Worm (Caenorhabditis elegans): ENCODE results near the gene aqp-11.

Gene aqp-11

DNA sequence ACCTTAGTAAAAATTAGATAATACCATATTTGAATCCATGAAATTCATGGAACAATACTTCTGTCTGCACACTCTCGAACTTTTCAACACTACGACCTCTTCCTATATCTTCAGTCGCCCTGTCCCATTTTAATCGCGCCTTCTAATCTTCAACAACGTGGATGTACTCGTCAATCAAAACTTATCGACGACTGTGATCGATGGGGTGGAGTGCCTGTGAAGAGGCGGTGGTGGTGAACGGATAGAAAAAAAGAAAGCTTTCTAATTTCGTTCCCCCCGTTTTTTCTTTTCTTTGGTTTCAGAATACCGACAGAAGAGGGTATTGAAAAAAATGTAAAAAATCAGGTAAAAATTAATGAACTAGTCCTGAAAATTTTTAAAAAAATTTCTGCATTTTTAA is 14.1 kb upstream of the aqp-11 start:
- no peak for TF ChIP-seq ceh-58 (GFP tag; IDR thresholded peaks at IDR 0.05)
- TF ChIP-seq nhr-179 (tag; optimal IDR thresholded peaks at IDR 0.05): no peak
- TF ChIP-seq madf-8 (GFP tag; conservative IDR thresholded peaks at IDR 0.05): no peak
- no peak for TF ChIP-seq somi-1 (GFP tag; optimal IDR thresholded peaks at IDR 0.05)
- TF ChIP-seq egrh-3 (GFP tag; IDR thresholded peaks at IDR 0.05): no peak
- no peak for TF ChIP-seq ceh-100 (GFP tag; IDR thresholded peaks at IDR 0.05)
- no peak for TF ChIP-seq C17E4.6 (GFP tag; IDR thresholded peaks at IDR 0.05)
- TF ChIP-seq let-526 (GFP tag; IDR thresholded peaks at IDR 0.05): no peak
- no peak for TF ChIP-seq hmg-20 (GFP tag; IDR thresholded peaks at IDR 0.05)
- TF ChIP-seq die-1 (tag; optimal IDR thresholded peaks at IDR 0.05): no peak
- no peak for TF ChIP-seq ztf-25 (GFP tag; IDR thresholded peaks at IDR 0.05)
- TF ChIP-seq ceh-79 (tag; optimal IDR thresholded peaks at IDR 0.05): no peak
- TF ChIP-seq gei-17 (GFP tag; optimal IDR thresholded peaks at IDR 0.05): no peak

DNA sequence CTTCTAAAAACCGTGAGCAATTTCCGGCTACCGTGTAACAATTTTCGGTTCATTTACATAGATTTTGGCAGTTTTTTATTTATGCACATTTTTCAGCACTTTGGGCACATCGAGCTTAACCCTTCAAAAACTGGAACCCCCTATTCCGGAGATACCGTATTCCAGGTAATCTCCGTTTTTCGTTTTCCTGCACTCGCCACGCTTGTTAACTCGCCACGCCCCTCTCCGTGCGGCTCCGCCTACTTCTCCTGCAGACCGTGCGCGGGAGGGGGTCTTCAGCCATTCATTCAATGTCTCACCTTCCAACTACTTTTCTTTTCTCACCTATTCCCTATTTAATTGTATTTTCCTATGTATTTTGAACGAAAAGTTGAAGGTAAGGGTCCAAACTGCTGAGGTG is 13.0 kb upstream of the aqp-11 start:
- TF ChIP-seq ceh-91 (GFP tag; IDR thresholded peaks at IDR 0.05): no peak
- no peak for TF ChIP-seq bed-1 (GFP tag; IDR thresholded peaks at IDR 0.05)
- TF ChIP-seq ztf-26 (tag; optimal IDR thresholded peaks at IDR 0.05): no peak
- TF ChIP-seq egl-18 (GFP tag; IDR thresholded peaks at IDR 0.05): no peak
- no peak for TF ChIP-seq somi-1 (GFP tag; optimal IDR thresholded peaks at IDR 0.05)
- TF ChIP-seq lin-40 (tag; optimal IDR thresholded peaks at IDR 0.05): no peak
- no peak for TF ChIP-seq ZK185.1 (tag; optimal IDR thresholded peaks at IDR 0.05; ENCODE audit: poor library complexity, severe bottlenecking)
- no peak for TF ChIP-seq ztf-3 (GFP tag; optimal IDR thresholded peaks at IDR 0.05)
- no peak for TF ChIP-seq nhr-27 (tag; optimal IDR thresholded peaks at IDR 0.05)
- TF ChIP-seq dpl-1 (GFP tag; optimal IDR thresholded peaks at IDR 0.05): no peak

DNA sequence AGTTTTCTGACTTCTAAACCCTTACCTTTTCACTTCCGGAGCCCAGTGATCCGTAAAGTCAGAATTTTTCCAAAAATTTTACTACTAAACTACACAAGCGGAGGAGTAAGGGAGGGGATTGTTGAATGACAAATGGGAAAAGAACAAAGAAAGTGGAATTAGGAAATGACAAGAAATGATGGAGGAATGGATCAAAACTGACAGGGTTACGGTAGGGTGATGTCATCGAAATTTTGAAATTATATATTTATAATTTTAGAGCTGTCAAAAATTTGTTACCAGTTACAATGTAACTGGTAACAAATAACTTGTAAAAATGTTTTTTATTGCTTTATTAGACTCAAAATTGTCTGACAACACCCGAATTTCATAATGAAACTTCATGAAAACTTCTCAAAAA is 6.7 kb upstream of the aqp-11 start:
- no peak for TF ChIP-seq hmg-1.2 (GFP tag; IDR thresholded peaks at IDR 0.05)
- TF ChIP-seq Y79H2A.3 (GFP tag; conservative IDR thresholded peaks at IDR 0.05): no peak
- TF ChIP-seq Y67H2A.10 (GFP tag; conservative IDR thresholded peaks at IDR 0.05): no peak
- TF ChIP-seq snpc-1.1 (tag; optimal IDR thresholded peaks at IDR 0.05; ENCODE audit: insufficient read depth): no peak
- TF ChIP-seq F52B5.7 (tag; optimal IDR thresholded peaks at IDR 0.05): no peak
- no peak for TF ChIP-seq B0336.3 (GFP tag; IDR thresholded peaks at IDR 0.05)
- no peak for TF ChIP-seq F37B4.10 (GFP tag; IDR thresholded peaks at IDR 0.05)
- no peak for TF ChIP-seq Y56A3A.18 (GFP tag; IDR thresholded peaks at IDR 0.05)
- TF ChIP-seq ztf-28 (GFP tag; IDR thresholded peaks at IDR 0.05): no peak
- TF ChIP-seq hrde-1 (tag; optimal IDR thresholded peaks at IDR 0.05; ENCODE audit: borderline replicate concordance): no peak
- TF ChIP-seq rec-8 (tag; optimal IDR thresholded peaks at IDR 0.05): no peak
- no peak for TF ChIP-seq ztf-3 (GFP tag; optimal IDR thresholded peaks at IDR 0.05)
- no peak for TF ChIP-seq F49E8.2 (tag; optimal IDR thresholded peaks at IDR 0.05; ENCODE audit: insufficient read depth)
- no peak for TF ChIP-seq F57A8.1 (GFP tag; optimal IDR thresholded peaks at IDR 0.05)
- no peak for TF ChIP-seq F57C9.4 (tag; optimal IDR thresholded peaks at IDR 0.05)
- no peak for TF ChIP-seq him-1 (tag; optimal IDR thresholded peaks at IDR 0.05)
- TF ChIP-seq unc-62 (GFP tag; optimal IDR thresholded peaks at IDR 0.05): no peak
